Worm (Caenorhabditis elegans) whole organism, L4 larva: ENCODE data around the gene C54D10.3.

ENCODE experiments used
- F26F4.8 ChIP-seq: fragments of 200-800 bp; sonication (Bioruptor generic); conservative IDR thresholded peaks from 2 replicates; pipeline ENCODE4 v1.3.6; 2022; ENCODE audit warnings: missing genetic modification characterization, missing compliant biosample characterization
- T20F7.1 ChIP-seq: fragments of 200-800 bp; sonication (Bioruptor generic); optimal IDR thresholded peaks from 2 replicates; lab custom pipeline; 2018; ENCODE audit warnings: mild to moderate bottlenecking, missing genetic modification characterization, missing compliant biosample characterization
- Y105C5A.15 ChIP-seq: fragments of 200-800 bp; sonication (Bioruptor generic); IDR thresholded peaks from 2 replicates; pipeline ENCODE4 v1.3.6; 2022; ENCODE audit warnings: missing genetic modification characterization, missing compliant biosample characterization
- Y75B8A.6 ChIP-seq: fragments of 200-800 bp; sonication (Bioruptor generic); IDR thresholded peaks from 2 replicates; pipeline ENCODE4 v1.3.6; 2022; ENCODE audit warnings: missing genetic modification reagents, missing genetic modification characterization, missing compliant biosample characterization
- ZK337.2 ChIP-seq: fragments of 200-800 bp; sonication (Bioruptor generic); IDR thresholded peaks from 2 replicates; pipeline ENCODE4 v1.3.6; 2022; ENCODE audit warnings: missing genetic modification reagents, missing genetic modification characterization, missing compliant biosample characterization
- aly-2 ChIP-seq: sonication (generic microtip); optimal IDR thresholded peaks from 2 replicates; lab custom pipeline; 2018; ENCODE audit warnings: missing biosample characterization, missing genetic modification characterization
- ceh-32 ChIP-seq: sonication (generic microtip); optimal IDR thresholded peaks from 2 replicates; lab custom pipeline; 2016; ENCODE audit warnings: mild to moderate bottlenecking, missing genetic modification characterization, missing compliant biosample characterization; ENCODE audit not compliant: poor library complexity
- ceh-44 ChIP-seq: fragments of 200-800 bp; sonication (Bioruptor generic); IDR thresholded peaks from 2 replicates; pipeline ENCODE4 v1.3.6; 2022; ENCODE audit warnings: missing genetic modification reagents, missing genetic modification characterization, missing compliant biosample characterization
- ceh-82 ChIP-seq: sonication (generic microtip); optimal IDR thresholded peaks from 2 replicates; lab custom pipeline; 2017; ENCODE audit warnings: missing biosample characterization, missing genetic modification characterization
- cey-2 ChIP-seq: sonication (generic microtip); optimal IDR thresholded peaks from 3 replicates; lab custom pipeline; 2017; ENCODE audit warnings: missing genetic modification characterization, mild to moderate bottlenecking, missing compliant biosample characterization, antibody characterized with exemption, borderline replicate concordance; ENCODE audit not compliant: insufficient read depth
- daf-16 ChIP-seq, 3 experiments: sonication (generic microtip); optimal IDR thresholded peaks; 2 replicates each; lab custom pipeline; 2016 to 2017; ENCODE audit warnings: missing genetic modification characterization in 3 of 3, missing genetic modification reagents in 3 of 3, mild to moderate bottlenecking in 2 of 3, missing compliant biosample characterization in 2 of 3, missing biosample characterization in 1 of 3, moderate library complexity in 1 of 3
- dmd-6 ChIP-seq: fragments of 200-800 bp; sonication (Bioruptor generic); IDR thresholded peaks from 2 replicates; pipeline ENCODE4 v1.3.6; 2022; ENCODE audit warnings: missing genetic modification reagents, missing genetic modification characterization, missing compliant biosample characterization
- dmd-8 ChIP-seq: fragments of 200-800 bp; sonication (Bioruptor generic); IDR thresholded peaks from 2 replicates; pipeline ENCODE4 v1.3.6; 2022; ENCODE audit warnings: missing genetic modification characterization, missing compliant biosample characterization
- dve-1 ChIP-seq: sonication (generic microtip); optimal IDR thresholded peaks from 2 replicates; lab custom pipeline; 2017; ENCODE audit warnings: antibody characterized with exemption, mild to moderate bottlenecking, missing genetic modification characterization, missing compliant biosample characterization; ENCODE audit not compliant: insufficient read depth
- egl-27 ChIP-seq: sonication (generic microtip); optimal IDR thresholded peaks from 3 replicates; lab custom pipeline; 2017; ENCODE audit warnings: missing biosample characterization, missing genetic modification reagents, missing genetic modification characterization
- hmg-1.1 ChIP-seq: fragments of 200-800 bp; sonication (Bioruptor generic); IDR thresholded peaks from 2 replicates; pipeline ENCODE4 v1.3.6; 2022; ENCODE audit warnings: missing genetic modification reagents, missing genetic modification characterization, missing compliant biosample characterization
- jun-1 ChIP-seq: fragments of 150-350 bp; optimal IDR thresholded peaks from 2 replicates; lab custom pipeline; 2014; ENCODE audit warnings: missing biosample characterization, missing genetic modification reagents, missing genetic modification characterization
- lin-38 ChIP-seq: fragments of 200-800 bp; sonication (Bioruptor generic); IDR thresholded peaks from 2 replicates; pipeline ENCODE4 v1.3.6; 2022; ENCODE audit warnings: missing genetic modification reagents, missing genetic modification characterization, missing compliant biosample characterization
- madf-5 ChIP-seq, 2 experiments: fragments of 200-800 bp; sonication (Bioruptor generic); IDR thresholded peaks; 2 replicates each; pipeline ENCODE4 v1.3.6; 2022; ENCODE audit warnings: missing compliant biosample characterization in 2 of 2, missing genetic modification characterization in 2 of 2
- mep-1 ChIP-seq: fragments of 150-350 bp; sonication (generic microtip); optimal IDR thresholded peaks from 3 replicates; lab custom pipeline; 2014; ENCODE audit warnings: missing biosample characterization, missing genetic modification characterization
- mxl-2 ChIP-seq: fragments of 200-800 bp; sonication (Bioruptor generic); conservative IDR thresholded peaks from 2 replicates; pipeline ENCODE4 v1.3.6; 2022; ENCODE audit warnings: missing genetic modification reagents, missing genetic modification characterization, missing compliant biosample characterization
- nhr-10 ChIP-seq: fragments of 150-350 bp; optimal IDR thresholded peaks from 2 replicates; lab custom pipeline; 2014; ENCODE audit warnings: missing biosample characterization, missing genetic modification characterization
- nhr-11 ChIP-seq: fragments of 150-350 bp; optimal IDR thresholded peaks from 2 replicates; lab custom pipeline; 2014; ENCODE audit warnings: missing biosample characterization, missing genetic modification characterization
- nhr-237 ChIP-seq: sonication (generic microtip); optimal IDR thresholded peaks from 2 replicates; lab custom pipeline; 2017; ENCODE audit warnings: missing biosample characterization, missing genetic modification characterization
- nhr-28 ChIP-seq: fragments of 150-350 bp; optimal IDR thresholded peaks from 2 replicates; lab custom pipeline; 2014; ENCODE audit warnings: missing biosample characterization, missing genetic modification characterization
- nhr-41 ChIP-seq: fragments of 200-800 bp; sonication (Bioruptor generic); IDR thresholded peaks from 2 replicates; pipeline ENCODE4 v1.3.6; 2022; ENCODE audit warnings: missing genetic modification reagents, missing genetic modification characterization, missing compliant biosample characterization
- nhr-42 ChIP-seq: fragments of 200-800 bp; sonication (Bioruptor generic); IDR thresholded peaks from 2 replicates; pipeline ENCODE4 v1.3.6; 2022; ENCODE audit warnings: missing genetic modification characterization, missing compliant biosample characterization
- nhr-48 ChIP-seq: sonication (generic microtip); optimal IDR thresholded peaks from 2 replicates; lab custom pipeline; 2016; ENCODE audit warnings: mild to moderate bottlenecking, missing genetic modification characterization, missing compliant biosample characterization
- nhr-76 ChIP-seq: fragments of 150-350 bp; optimal IDR thresholded peaks from 2 replicates; lab custom pipeline; 2014; ENCODE audit warnings: missing biosample characterization, missing genetic modification characterization
- nhr-77 ChIP-seq: fragments of 150-350 bp; optimal IDR thresholded peaks from 2 replicates; lab custom pipeline; 2014; ENCODE audit warnings: missing biosample characterization, missing genetic modification characterization
- pha-4 ChIP-seq, 2 experiments: fragments of 150-350 bp in 1 of 2; fragments of 200-800 bp in 1 of 2; sonication (Bioruptor generic) in 1 of 2; IDR thresholded peaks in 1 of 2; optimal IDR thresholded peaks in 1 of 2; 2 replicates each; pipeline versions ENCODE4 v1.3.6 to Lab custom; 2014 to 2022; ENCODE audit warnings: missing genetic modification characterization in 2 of 2, missing genetic modification reagents in 2 of 2, missing biosample characterization in 1 of 2, missing compliant biosample characterization in 1 of 2
- pqm-1 ChIP-seq: sonication (generic microtip); optimal IDR thresholded peaks from 2 replicates; lab custom pipeline; 2017; ENCODE audit warnings: missing biosample characterization, missing genetic modification characterization
- saeg-2 ChIP-seq: fragments of 200-800 bp; sonication (Bioruptor generic); IDR thresholded peaks from 2 replicates; pipeline ENCODE4 v1.3.6; 2022; ENCODE audit warnings: missing genetic modification reagents, missing genetic modification characterization, missing compliant biosample characterization
- skn-1 ChIP-seq: fragments of 150-350 bp; optimal IDR thresholded peaks from 2 replicates; lab custom pipeline; 2014; ENCODE audit warnings: missing biosample characterization, missing genetic modification characterization
- unc-39 ChIP-seq: sonication (generic microtip); optimal IDR thresholded peaks from 2 replicates; lab custom pipeline; 2017; ENCODE audit warnings: missing biosample characterization, missing genetic modification characterization
- unc-62 ChIP-seq, 3 experiments: fragments of 150-350 bp in 1 of 3; sonication (generic microtip); optimal IDR thresholded peaks in 2 of 3; peaks in 1 of 3; 1 replicate in 1 of 3; 2 replicates in 2 of 3; lab custom pipeline; 2014 to 2017; ENCODE audit warnings: missing biosample characterization in 3 of 3, missing genetic modification characterization in 3 of 3, missing genetic modification reagents in 3 of 3, missing genotype in 1 of 3
- vab-7 ChIP-seq: fragments of 200-800 bp; sonication (Bioruptor generic); IDR thresholded peaks from 2 replicates; pipeline ENCODE4 v1.3.6; 2022; ENCODE audit warnings: missing genetic modification reagents, missing genetic modification characterization, missing compliant biosample characterization
- zfp-2 ChIP-seq: sonication (generic microtip); optimal IDR thresholded peaks from 2 replicates; lab custom pipeline; 2016; ENCODE audit warnings: mild to moderate bottlenecking, missing genetic modification characterization, missing compliant biosample characterization
- zfp-3 ChIP-seq: fragments of 200-800 bp; sonication (Bioruptor generic); conservative IDR thresholded peaks from 2 replicates; pipeline ENCODE4 v1.3.6; 2022; ENCODE audit warnings: missing genetic modification reagents, missing genetic modification characterization, missing compliant biosample characterization
- ztf-11 ChIP-seq: fragments of 150-350 bp; optimal IDR thresholded peaks from 2 replicates; lab custom pipeline; 2014; ENCODE audit warnings: missing biosample characterization, missing genetic modification characterization

C54D10.3 gene

DNA sequence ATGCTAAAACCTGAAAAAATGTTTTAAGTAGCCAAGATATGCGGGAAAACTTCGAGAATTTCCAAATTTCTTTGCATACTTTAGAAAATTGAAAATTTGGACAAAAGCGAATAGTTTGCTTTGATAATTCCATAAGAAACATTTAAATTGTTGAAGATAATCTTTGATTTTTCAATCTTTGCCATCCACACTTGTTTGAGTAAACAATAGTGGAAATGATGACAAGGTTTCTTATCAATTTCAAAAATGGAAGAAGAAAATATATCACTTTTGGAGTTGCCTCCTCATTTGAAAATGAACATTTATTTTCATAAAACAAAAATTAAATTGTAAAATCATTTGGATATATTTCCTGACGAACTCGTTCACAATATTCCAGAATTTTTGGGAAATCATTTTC lies 4.0 kb upstream of the C54D10.3 start:
- TF ChIP-seq daf-16 (GFP tag; optimal IDR thresholded peaks at IDR 0.05; lab: Kevin White, UChicago) (no peak), daf-16 (tag; optimal IDR thresholded peaks at IDR 0.05; lab: Kevin White, UChicago) (peak; percentile 65), nhr-28 (tag; lab: Kevin White, UChicago) (peak; percentile 16), nhr-41 (GFP tag; lab: Robert Waterston, UW) (no peak), dve-1 (peak; percentile 26), pqm-1 (tag; lab: Kevin White, UChicago) (peak; percentile 55)
- TF ChIP-seq, all 104 proteins: peak for 4

DNA sequence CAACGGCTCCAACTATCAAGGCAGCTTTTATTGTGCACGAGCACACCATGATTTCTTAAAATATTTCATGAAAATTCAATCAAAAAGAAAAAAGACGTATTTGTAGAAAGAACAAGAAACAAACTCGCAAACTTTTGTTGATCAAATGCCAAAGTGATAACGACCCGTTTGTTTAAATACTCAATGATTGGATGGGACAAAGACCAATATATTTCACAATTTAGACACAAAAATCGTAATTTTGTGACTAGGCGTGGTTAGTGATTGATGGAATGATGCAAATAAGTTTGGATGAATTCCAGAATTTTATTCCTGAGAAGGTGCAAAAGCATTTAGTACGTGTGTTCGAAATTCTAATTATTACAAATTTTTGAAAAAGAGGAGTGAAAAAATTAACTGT lies 2.7 kb upstream of the C54D10.3 start, which contains the start of gene cdr-2:
Gene cdr-2, minus strand, starts transcription at position 54 of the 400 bp plus-strand sequence.
- TF ChIP-seq nhr-10 (tag; lab: Kevin White, UChicago) = no peak
- no peak for TF ChIP-seq Y105C5A.15
- TF ChIP-seq nhr-77 (tag; lab: Kevin White, UChicago) = peak; percentile 23
- no peak for TF ChIP-seq ceh-32 (tag; lab: Kevin White, UChicago)
- TF ChIP-seq zfp-2 = no peak
- no peak for TF ChIP-seq nhr-48
- TF ChIP-seq madf-5 (GFP tag; IDR thresholded peaks at IDR 0.05; lab: Robert Waterston, UW) = no peak
- peak; percentile 70 for TF ChIP-seq nhr-28 (tag; lab: Kevin White, UChicago)
- no peak for TF ChIP-seq lin-38 (GFP tag; lab: Robert Waterston, UW)
- no peak for TF ChIP-seq dmd-8 (GFP tag; lab: Robert Waterston, UW)
- TF ChIP-seq T20F7.1 (GFP tag; lab: Kevin White, UChicago) = no peak
- no peak for TF ChIP-seq mxl-2 (GFP tag; lab: Robert Waterston, UW)
- TF ChIP-seq ztf-11 (tag; lab: Kevin White, UChicago) = no peak
- no peak for TF ChIP-seq vab-7 (GFP tag; lab: Robert Waterston, UW)
- TF ChIP-seq nhr-237 = no peak
- TF ChIP-seq ceh-44 (GFP tag; lab: Robert Waterston, UW) = no peak
- peak; percentile 47 for TF ChIP-seq dve-1
- no peak for TF ChIP-seq saeg-2 (GFP tag; lab: Robert Waterston, UW)
- peak; percentile 77 for TF ChIP-seq dmd-6
- no peak for TF ChIP-seq egl-27 (tag; lab: Kevin White, UChicago)
- no peak for TF ChIP-seq cey-2
- no peak for TF ChIP-seq daf-16 (GFP tag; optimal IDR thresholded peaks at IDR 0.05; lab: Kevin White, UChicago)
- peak; percentile 63 for TF ChIP-seq daf-16 (tag; optimal IDR thresholded peaks at IDR 0.05; lab: Kevin White, UChicago)
- TF ChIP-seq nhr-42 = no peak
- peak; percentile 61 for TF ChIP-seq pqm-1 (tag; lab: Kevin White, UChicago)
- TF ChIP-seq unc-62 (GFP tag; optimal IDR thresholded peaks at IDR 0.05 in 1 of 2; lab: Kevin White, UChicago) = no peak
- TF ChIP-seq unc-62 (tag; optimal IDR thresholded peaks at IDR 0.05; lab: Kevin White, UChicago) = no peak
- no peak for TF ChIP-seq ZK337.2

DNA sequence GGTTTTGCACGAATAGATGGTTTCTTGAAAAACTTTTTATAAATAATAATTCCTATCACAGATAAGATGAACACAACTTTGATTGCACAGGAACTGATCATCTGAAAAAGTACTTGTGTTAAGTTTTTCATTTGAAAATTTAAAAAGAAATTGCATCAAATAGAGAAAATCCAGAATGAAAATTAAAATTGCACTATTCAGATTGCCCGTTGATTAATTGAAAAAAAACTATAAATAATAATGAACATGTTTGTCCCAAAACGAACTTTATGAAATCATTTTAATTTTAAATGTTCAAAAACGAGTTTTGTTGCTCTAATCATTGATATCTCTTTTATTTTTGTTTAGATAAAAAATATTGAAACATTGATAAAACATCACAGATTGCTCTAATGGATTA lies 1.1 kb upstream of the C54D10.3 start, which contains the start of gene cdr-3:
Gene cdr-3, minus strand, starts transcription at position 101 of the 400 bp plus-strand sequence.
- no peak for TF ChIP-seq F26F4.8
- no peak for TF ChIP-seq zfp-3 (GFP tag; lab: Robert Waterston, UW)
- no peak for TF ChIP-seq nhr-76 (tag; lab: Kevin White, UChicago)
- TF ChIP-seq unc-39 = no peak
- TF ChIP-seq nhr-11 (tag; lab: Kevin White, UChicago) = no peak
- no peak for TF ChIP-seq ceh-82 (tag; lab: Kevin White, UChicago)
- no peak for TF ChIP-seq mep-1 (tag; lab: Kevin White, UChicago)
- TF ChIP-seq pha-4 (GFP tag; IDR thresholded peaks at IDR 0.05; lab: Robert Waterston, UW) = no peak
- TF ChIP-seq pha-4 (tag; optimal IDR thresholded peaks at IDR 0.05; lab: Kevin White, UChicago) = no peak
- TF ChIP-seq skn-1 (tag; lab: Kevin White, UChicago) = no peak
- TF ChIP-seq jun-1 (tag; lab: Kevin White, UChicago) = no peak
- no peak for TF ChIP-seq pqm-1 (tag; lab: Kevin White, UChicago)
- TF ChIP-seq Y75B8A.6 (GFP tag; lab: Robert Waterston, UW) = no peak
- no peak for TF ChIP-seq ceh-32 (tag; lab: Kevin White, UChicago)
- TF ChIP-seq aly-2 (tag; lab: Kevin White, UChicago) = no peak
- TF ChIP-seq hmg-1.1 (GFP tag; lab: Robert Waterston, UW) = no peak
- TF ChIP-seq saeg-2 (GFP tag; lab: Robert Waterston, UW) = no peak
